Fruit fly (Drosophila melanogaster): ENCODE results near the gene CG31787.

CG31787 gene

DNA sequence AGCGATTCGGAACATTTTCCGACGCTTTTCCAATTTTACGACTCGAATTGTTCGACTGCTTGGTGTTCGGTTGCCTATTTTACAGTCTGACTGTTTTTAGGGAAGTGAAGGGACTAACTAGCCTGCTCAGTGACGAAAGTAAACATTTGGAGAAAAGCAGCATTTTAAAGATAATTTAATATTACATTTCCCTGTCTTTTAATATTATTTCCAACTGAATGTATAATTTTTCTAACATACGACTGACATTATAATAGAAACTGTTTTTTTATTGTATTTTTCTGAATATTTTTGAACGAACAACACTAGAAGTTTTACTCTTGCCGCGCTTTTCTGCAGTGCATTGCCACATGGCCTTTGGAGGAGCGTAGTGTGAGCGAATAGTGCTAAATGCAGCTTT lies at the start of gene CG31787:
Gene CG31787, minus strand, starts transcription at position 101 of the 400 bp plus-strand sequence.
- TF ChIP-seq psq (GFP tag; optimal IDR thresholded peaks at IDR 0.05) (no peak), h (GFP tag; optimal IDR thresholded peaks at IDR 0.05) (no peak), brk (GFP tag; optimal IDR thresholded peaks at IDR 0.05) (no peak), HLH106 (tag; optimal IDR thresholded peaks at IDR 0.05) (no peak), OdsH (GFP tag; optimal IDR thresholded peaks at IDR 0.05) (no peak), Hnf4 (GFP tag; optimal IDR thresholded peaks at IDR 0.05) (no peak), ey (GFP tag; optimal IDR thresholded peaks at IDR 0.05) (no peak), jim (GFP tag; optimal IDR thresholded peaks at IDR 0.05) (no peak), br (GFP tag; optimal IDR thresholded peaks at IDR 0.05) (no peak), woc (GFP tag; optimal IDR thresholded peaks at IDR 0.05) (no peak), sage (GFP tag; optimal IDR thresholded peaks at IDR 0.05) (no peak), foxo (GFP tag; optimal IDR thresholded peaks at IDR 0.05) (no peak), Jra (GFP tag; optimal IDR thresholded peaks at IDR 0.05) (no peak), GATAd (GFP tag; optimal IDR thresholded peaks at IDR 0.05) (no peak), fru (GFP tag; optimal IDR thresholded peaks at IDR 0.05) (no peak), Rel (GFP tag; optimal IDR thresholded peaks at IDR 0.05) (no peak), Rel (tag; optimal IDR thresholded peaks at IDR 0.05) (no peak), rgr (GFP tag; optimal IDR thresholded peaks at IDR 0.05) (no peak), lola (GFP tag; optimal IDR thresholded peaks at IDR 0.05) (no peak)

DNA sequence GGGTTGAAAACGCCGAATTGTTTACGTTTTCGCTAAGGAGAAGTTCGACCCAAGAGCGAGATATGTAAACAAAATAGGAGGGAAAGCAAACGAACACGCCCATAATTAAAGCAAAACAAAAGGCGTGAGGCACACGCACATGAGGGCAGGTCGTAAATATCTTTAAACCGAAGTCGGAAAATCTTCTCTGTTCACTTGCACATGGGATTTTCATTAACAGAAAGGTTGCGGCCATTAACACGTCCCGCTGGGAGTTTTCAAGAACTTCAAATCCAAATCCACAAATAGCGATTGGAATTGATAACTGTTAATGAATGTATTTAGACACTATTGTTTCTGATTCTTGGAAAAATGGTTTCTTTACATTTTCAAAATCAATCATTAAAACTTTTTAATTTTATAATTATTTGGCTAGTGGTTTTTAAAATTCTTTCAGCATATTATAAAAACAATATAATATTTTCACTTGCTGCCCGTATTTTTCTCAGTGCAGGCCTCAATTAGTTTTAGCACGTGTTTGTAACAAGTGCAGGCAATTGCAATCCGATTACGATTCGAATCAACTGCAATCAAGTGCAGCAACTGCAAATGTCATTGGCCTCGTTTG lies 48.4 kb upstream of the CG31787 start:
- TF ChIP-seq pan (optimal IDR thresholded peaks at IDR 0.05) (no peak), CG32264 (GFP tag; optimal IDR thresholded peaks at IDR 0.05) (no peak), h (GFP tag; optimal IDR thresholded peaks at IDR 0.05) (no peak), HLH106 (tag; optimal IDR thresholded peaks at IDR 0.05) (no peak), lola (GFP tag; optimal IDR thresholded peaks at IDR 0.05) (no peak), ey (GFP tag; optimal IDR thresholded peaks at IDR 0.05) (no peak), woc (GFP tag; optimal IDR thresholded peaks at IDR 0.05) (no peak), Dif (GFP tag; optimal IDR thresholded peaks at IDR 0.05; ENCODE audit: partially characterized antibody) (no peak), sage (GFP tag; optimal IDR thresholded peaks at IDR 0.05) (no peak), Sp1 (GFP tag; optimal IDR thresholded peaks at IDR 0.05) (no peak), br (GFP tag; optimal IDR thresholded peaks at IDR 0.05) (no peak), sv (GFP tag; optimal IDR thresholded peaks at IDR 0.05) (no peak), dsf (GFP tag; optimal IDR thresholded peaks at IDR 0.05; ENCODE audit: borderline replicate concordance) (no peak), tai (GFP tag; optimal IDR thresholded peaks at IDR 0.05) (no peak)

dm6 chr2L:18331612-18332011 lies 46.1 kb upstream of the CG31787 start:
- no peak for TF ChIP-seq N (GFP tag; optimal IDR thresholded peaks at IDR 0.05)
- no peak for TF ChIP-seq Mio (GFP tag; optimal IDR thresholded peaks at IDR 0.05)
- TF ChIP-seq woc (GFP tag; optimal IDR thresholded peaks at IDR 0.05), result no peak
- no peak for TF ChIP-seq jim (GFP tag; optimal IDR thresholded peaks at IDR 0.05)
- no peak for TF ChIP-seq Vsx2 (GFP tag; optimal IDR thresholded peaks at IDR 0.05; ENCODE audit: partially characterized antibody)
- TF ChIP-seq h (GFP tag; optimal IDR thresholded peaks at IDR 0.05), result no peak
- no peak for TF ChIP-seq OdsH (GFP tag; optimal IDR thresholded peaks at IDR 0.05)
- no peak for TF ChIP-seq Sp1 (GFP tag; optimal IDR thresholded peaks at IDR 0.05)
- no peak for TF ChIP-seq usp (GFP tag; optimal IDR thresholded peaks at IDR 0.05)
- TF ChIP-seq br (GFP tag; optimal IDR thresholded peaks at IDR 0.05), result no peak

- TF ChIP-seq rgr (GFP tag; optimal IDR thresholded peaks at IDR 0.05) (peak; percentile 11), fru (GFP tag; optimal IDR thresholded peaks at IDR 0.05) (peak; percentile 30), Vsx2 (GFP tag; optimal IDR thresholded peaks at IDR 0.05; ENCODE audit: partially characterized antibody) (no peak), br (GFP tag; optimal IDR thresholded peaks at IDR 0.05) (peak; percentile 2), ey (GFP tag; optimal IDR thresholded peaks at IDR 0.05) (peak; percentile 13), foxo (GFP tag; optimal IDR thresholded peaks at IDR 0.05) (peak in 1 of 2 experiments; percentile 35), Sp1 (GFP tag; optimal IDR thresholded peaks at IDR 0.05) (no peak)
Measured at dm6 chr2L:18328737-18329136, 43.2 kb upstream of the CG31787 start.

DNA sequence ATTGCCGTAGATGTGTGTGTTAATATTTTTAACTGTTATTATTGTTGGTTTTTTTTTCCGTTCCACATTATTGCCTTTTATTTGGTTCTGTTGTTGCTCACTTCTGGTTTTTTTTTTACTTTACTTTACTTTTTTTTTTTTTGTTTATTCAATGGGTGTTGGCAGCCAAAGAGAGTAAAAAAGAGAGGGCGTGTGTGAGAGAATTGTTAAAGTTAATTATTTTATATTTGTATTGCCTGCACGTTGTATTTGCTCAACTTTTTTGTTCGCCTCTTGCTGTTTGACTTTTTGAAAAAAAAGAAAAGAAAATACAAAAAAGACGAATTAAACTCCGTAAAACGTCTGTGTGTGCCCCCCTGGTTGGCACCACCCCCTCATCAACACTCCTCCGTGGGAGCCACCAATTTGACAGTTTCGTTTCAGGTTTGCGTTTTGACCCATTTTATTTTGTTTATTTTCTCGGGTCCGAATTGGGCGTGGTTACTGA lies 42.1 kb upstream of the CG31787 start:
- TF ChIP-seq ey (GFP tag; optimal IDR thresholded peaks at IDR 0.05), result no peak
- TF ChIP-seq GATAd (GFP tag; optimal IDR thresholded peaks at IDR 0.05), result no peak
- peak; percentile 90 for TF ChIP-seq Rel (GFP tag; optimal IDR thresholded peaks at IDR 0.05)
- peak; percentile 68 for TF ChIP-seq Rel (tag; optimal IDR thresholded peaks at IDR 0.05)
- TF ChIP-seq Hnf4 (GFP tag; optimal IDR thresholded peaks at IDR 0.05), result peak; percentile 43
- peak; percentile 47 for TF ChIP-seq HLH106 (tag; optimal IDR thresholded peaks at IDR 0.05)
- peak; percentile 52 for TF ChIP-seq CG32264 (GFP tag; optimal IDR thresholded peaks at IDR 0.05)
- no peak for TF ChIP-seq Dfd (GFP tag; optimal IDR thresholded peaks at IDR 0.05)
- TF ChIP-seq brk (GFP tag; optimal IDR thresholded peaks at IDR 0.05), result no peak
- peak; percentile 54 for TF ChIP-seq CG9705 (GFP tag; optimal IDR thresholded peaks at IDR 0.05)
- TF ChIP-seq Hr83 (GFP tag; optimal IDR thresholded peaks at IDR 0.05; ENCODE audit: poor library complexity, severe bottlenecking), result peak; percentile 74
- peak; percentile 43 for TF ChIP-seq br (GFP tag; optimal IDR thresholded peaks at IDR 0.05)
- TF ChIP-seq dl (GFP tag; optimal IDR thresholded peaks at IDR 0.05; ENCODE audit: insufficient read depth in 1 of 2, partially characterized antibody in 2 of 2), result no peak
- TF ChIP-seq Hr78 (GFP tag; optimal IDR thresholded peaks at IDR 0.05), result no peak
- no peak for TF ChIP-seq sv (GFP tag; optimal IDR thresholded peaks at IDR 0.05)
- peak; percentile 59 for TF ChIP-seq dmrt93B (GFP tag; optimal IDR thresholded peaks at IDR 0.05)
- peak; percentile 79 for TF ChIP-seq Sp1 (GFP tag; optimal IDR thresholded peaks at IDR 0.05)
- TF ChIP-seq woc (GFP tag; optimal IDR thresholded peaks at IDR 0.05), result no peak
- TF ChIP-seq lola (GFP tag; optimal IDR thresholded peaks at IDR 0.05), result no peak
- TF ChIP-seq OdsH (GFP tag; optimal IDR thresholded peaks at IDR 0.05), result peak; percentile 58
- TF ChIP-seq N (GFP tag; optimal IDR thresholded peaks at IDR 0.05), result no peak
- peak; percentile 64 for TF ChIP-seq h (GFP tag; optimal IDR thresholded peaks at IDR 0.05)
- TF ChIP-seq Myc (optimal IDR thresholded peaks at IDR 0.05), result no peak
- TF ChIP-seq sage (GFP tag; optimal IDR thresholded peaks at IDR 0.05), result peak; percentile 54
- no peak for TF ChIP-seq usp (GFP tag; optimal IDR thresholded peaks at IDR 0.05)
- no peak for TF ChIP-seq Mio (GFP tag; optimal IDR thresholded peaks at IDR 0.05)
- peak; percentile 68 for TF ChIP-seq fru (GFP tag; optimal IDR thresholded peaks at IDR 0.05)

Measured in whole organism, wandering third instar larva.